Worm (Caenorhabditis elegans) whole organism, mixed stage, embryonic: ENCODE data around the gene str-74.

Source experiments
- M03D4.4 ChIP-seq: sonication (generic microtip); optimal IDR thresholded peaks from 2 replicates; lab custom pipeline; 2017; ENCODE audit warnings: mild to moderate bottlenecking, missing genetic modification characterization, missing compliant biosample characterization
- bed-3 ChIP-seq: fragments of 200-800 bp; sonication (Bioruptor generic); optimal IDR thresholded peaks from 3 replicates; lab custom pipeline; 2018; ENCODE audit warnings: mild to moderate bottlenecking, missing genetic modification characterization, moderate library complexity, missing compliant biosample characterization
- ceh-39 ChIP-seq: fragments of 150-350 bp; optimal IDR thresholded peaks from 2 replicates; lab custom pipeline; 2014; ENCODE audit warnings: missing biosample characterization, missing genetic modification characterization
- ceh-43 ChIP-seq: fragments of 200-800 bp; sonication (Bioruptor generic); optimal IDR thresholded peaks from 2 replicates; lab custom pipeline; 2018; ENCODE audit warnings: mild to moderate bottlenecking, missing genetic modification characterization, moderate library complexity, missing compliant biosample characterization
- ceh-83 ChIP-seq: fragments of 200-800 bp; sonication (Bioruptor generic); optimal IDR thresholded peaks from 2 replicates; lab custom pipeline; 2018; ENCODE audit warnings: mild to moderate bottlenecking, missing genetic modification characterization, missing compliant biosample characterization
- ces-1 ChIP-seq: fragments of 150-350 bp; optimal IDR thresholded peaks from 2 replicates; lab custom pipeline; 2014; ENCODE audit warnings: missing biosample characterization, missing genetic modification reagents, missing genetic modification characterization
- cnd-1 ChIP-seq: fragments of 200-800 bp; sonication (Bioruptor generic); optimal IDR thresholded peaks from 2 replicates; lab custom pipeline; 2018; ENCODE audit warnings: mild to moderate bottlenecking, missing genetic modification characterization, missing compliant biosample characterization
- drap-1 ChIP-seq: fragments of 200-800 bp; sonication (Bioruptor generic); optimal IDR thresholded peaks from 3 replicates; lab custom pipeline; 2018; ENCODE audit warnings: mild to moderate bottlenecking, missing genetic modification characterization, missing compliant biosample characterization
- elt-3 ChIP-seq: fragments of 150-350 bp; optimal IDR thresholded peaks from 2 replicates; lab custom pipeline; 2014; ENCODE audit warnings: missing biosample characterization, missing genetic modification characterization
- flh-1 ChIP-seq: fragments of 200-800 bp; sonication (Bioruptor generic); optimal IDR thresholded peaks from 2 replicates; lab custom pipeline; 2018; ENCODE audit warnings: mild to moderate bottlenecking, missing genetic modification characterization, moderate library complexity, missing compliant biosample characterization
- ham-2 ChIP-seq: fragments of 200-800 bp; sonication (Bioruptor generic); optimal IDR thresholded peaks from 2 replicates; lab custom pipeline; 2018; ENCODE audit warnings: mild to moderate bottlenecking, missing genetic modification characterization, missing compliant biosample characterization
- hlh-1 ChIP-seq: fragments of 150-350 bp; optimal IDR thresholded peaks from 2 replicates; lab custom pipeline; 2014; ENCODE audit warnings: missing biosample characterization, missing genetic modification reagents, missing genetic modification characterization
- lin-13 ChIP-seq: fragments of 150-350 bp; optimal IDR thresholded peaks from 2 replicates; lab custom pipeline; 2014; ENCODE audit warnings: missing biosample characterization, missing genetic modification characterization
- lin-32 ChIP-seq: fragments of 200-800 bp; sonication (Bioruptor generic); optimal IDR thresholded peaks from 2 replicates; lab custom pipeline; 2018; ENCODE audit warnings: mild to moderate bottlenecking, missing genetic modification characterization, missing compliant biosample characterization
- lsy-2 ChIP-seq: fragments of 150-350 bp; optimal IDR thresholded peaks from 2 replicates; lab custom pipeline; 2014; ENCODE audit warnings: missing biosample characterization, missing genetic modification characterization
- mab-5 ChIP-seq: fragments of 150-350 bp; optimal IDR thresholded peaks from 2 replicates; lab custom pipeline; 2014; ENCODE audit warnings: missing biosample characterization, missing genetic modification characterization
- mep-1 ChIP-seq: fragments of 150-350 bp; optimal IDR thresholded peaks from 2 replicates; lab custom pipeline; 2017; ENCODE audit warnings: missing biosample characterization, missing genetic modification reagents, missing genetic modification characterization, inconsistent platforms
- mls-2 ChIP-seq: sonication (generic microtip); optimal IDR thresholded peaks from 2 replicates; lab custom pipeline; 2016; ENCODE audit warnings: mild to moderate bottlenecking, missing genetic modification characterization, moderate library complexity, missing compliant biosample characterization
- nhr-12 ChIP-seq: fragments of 150-350 bp; optimal IDR thresholded peaks from 2 replicates; lab custom pipeline; 2014; ENCODE audit warnings: missing biosample characterization, missing genetic modification characterization
- nhr-2 ChIP-seq: fragments of 150-350 bp; optimal IDR thresholded peaks from 2 replicates; lab custom pipeline; 2014; ENCODE audit warnings: missing biosample characterization, missing genetic modification characterization
- nhr-76 ChIP-seq: sonication (generic microtip); optimal IDR thresholded peaks from 2 replicates; lab custom pipeline; 2017; ENCODE audit warnings: missing biosample characterization, missing genetic modification characterization
- pha-4 ChIP-seq: fragments of 150-350 bp; optimal IDR thresholded peaks from 2 replicates; lab custom pipeline; 2018; ENCODE audit warnings: missing biosample characterization, missing genetic modification reagents, missing genetic modification characterization
- sem-2 ChIP-seq: fragments of 200-800 bp; sonication (Bioruptor generic); optimal IDR thresholded peaks from 2 replicates; lab custom pipeline; 2018; ENCODE audit warnings: mild to moderate bottlenecking, missing genetic modification characterization, missing compliant biosample characterization
- tbx-8 ChIP-seq: fragments of 200-800 bp; sonication (Bioruptor generic); optimal IDR thresholded peaks from 2 replicates; lab custom pipeline; 2018; ENCODE audit warnings: mild to moderate bottlenecking, missing genetic modification characterization, moderate library complexity, missing compliant biosample characterization
- unc-120 ChIP-seq: sonication (generic microtip); optimal IDR thresholded peaks from 2 replicates; lab custom pipeline; 2017; ENCODE audit warnings: missing genetic modification characterization, missing compliant biosample characterization; ENCODE audit not compliant: poor library complexity, severe bottlenecking
- unc-62 ChIP-seq: fragments of 150-350 bp; optimal IDR thresholded peaks from 2 replicates; lab custom pipeline; 2014; ENCODE audit warnings: missing biosample characterization, missing genetic modification reagents, missing genetic modification characterization
- zip-8 ChIP-seq: fragments of 150-350 bp; optimal IDR thresholded peaks from 2 replicates; lab custom pipeline; 2014; ENCODE audit warnings: missing biosample characterization, missing genetic modification characterization
- ztf-11 ChIP-seq: fragments of 150-350 bp; optimal IDR thresholded peaks from 2 replicates; lab custom pipeline; 2014; ENCODE audit warnings: missing biosample characterization, missing genetic modification characterization

The str-74 gene

ce11 chrX:10216857-10217256 lies 24.0 kb downstream of the str-74 start:
- no peak for TF ChIP-seq pha-4
- no peak for TF ChIP-seq ceh-83 (GFP tag; lab: Kevin White, UChicago)
- no peak for TF ChIP-seq flh-1 (GFP tag; lab: Kevin White, UChicago)
- peak; percentile 30 for TF ChIP-seq zip-8 (tag; lab: Kevin White, UChicago)
- no peak for TF ChIP-seq nhr-76 (tag; lab: Kevin White, UChicago)
- TF ChIP-seq ceh-39, result no peak
- no peak for TF ChIP-seq lin-32 (GFP tag; lab: Kevin White, UChicago)
- TF ChIP-seq tbx-8 (GFP tag; lab: Kevin White, UChicago), result no peak
- no peak for TF ChIP-seq M03D4.4 (tag; lab: Kevin White, UChicago)
- TF ChIP-seq, all 35 proteins: peak for 1

ce11 chrX:10216344-10216743 lies 24.5 kb downstream of the str-74 start:
- no peak for TF ChIP-seq mls-2 (tag; lab: Kevin White, UChicago)
- no peak for TF ChIP-seq mep-1 (tag; lab: Kevin White, UChicago)

- TF ChIP-seq ces-1 (GFP tag; lab: Kevin White, UChicago) (peak; percentile 23), mab-5 (tag; lab: Kevin White, UChicago) (no peak)
Observed at ce11 chrX:10215429-10215828, 25.4 kb downstream of the str-74 start, which contains the start of gene F44A6.4. F44A6.4 (minus strand) TSS chrX:10215495.

DNA sequence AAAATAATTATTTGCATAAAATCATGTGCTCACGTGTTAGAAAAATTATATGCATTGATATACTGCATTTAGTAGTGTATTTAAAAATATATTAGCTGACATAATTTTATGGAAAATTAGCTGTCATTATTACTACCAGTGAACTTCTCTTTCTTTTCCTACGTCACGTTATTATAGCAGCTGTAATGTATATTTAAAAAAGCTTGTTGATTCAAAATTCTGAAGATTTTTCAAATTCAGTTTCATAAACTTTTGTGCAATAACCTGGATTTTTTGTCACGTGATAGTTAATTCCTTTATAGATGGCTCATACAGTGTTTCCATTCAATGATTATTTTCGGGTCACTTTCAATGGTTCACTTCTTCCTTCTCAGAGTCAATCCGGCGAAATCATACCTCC lies 28.4 kb downstream of the str-74 start, which contains the start of gene F44A6.3:
F44A6.3 (plus strand) TSS at position 301 of the 400 bp plus-strand sequence.
- TF ChIP-seq cnd-1 (tag; lab: Kevin White, UChicago) (no peak), tbx-8 (GFP tag; lab: Kevin White, UChicago) (no peak), elt-3 (tag; lab: Kevin White, UChicago) (no peak), hlh-1 (tag; lab: Kevin White, UChicago) (no peak), lsy-2 (no peak), unc-120 (tag; lab: Kevin White, UChicago) (no peak)
- TF ChIP-seq, all 35 proteins: peak for 0

DNA sequence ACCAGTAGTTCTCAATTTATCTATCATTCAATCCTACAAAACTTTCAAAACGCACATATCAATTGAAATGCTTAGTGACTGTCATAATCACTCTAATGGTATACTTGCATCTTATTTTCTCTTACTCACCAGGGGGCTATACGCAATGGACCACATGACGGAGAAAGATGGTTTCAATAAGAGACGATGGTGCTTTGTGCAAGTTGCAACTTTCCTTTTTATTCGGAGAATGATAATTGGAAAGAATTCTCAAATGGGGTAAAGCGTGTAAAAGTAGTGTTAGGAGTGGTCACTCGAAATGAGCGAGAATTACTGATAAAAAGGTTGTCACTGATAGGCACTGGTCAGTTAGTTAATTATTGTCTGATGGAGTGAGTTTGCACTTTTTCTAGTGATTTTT lies 32.4 kb downstream of the str-74 start:
- TF ChIP-seq unc-120 (tag; lab: Kevin White, UChicago), result no peak
- no peak for TF ChIP-seq ceh-83 (GFP tag; lab: Kevin White, UChicago)
- no peak for TF ChIP-seq bed-3 (GFP tag; lab: Kevin White, UChicago)
- TF ChIP-seq lin-13 (tag; lab: Kevin White, UChicago), result no peak
- TF ChIP-seq flh-1 (GFP tag; lab: Kevin White, UChicago), result no peak
- no peak for TF ChIP-seq drap-1 (GFP tag; lab: Kevin White, UChicago)
- TF ChIP-seq M03D4.4 (tag; lab: Kevin White, UChicago), result no peak
- TF ChIP-seq sem-2 (GFP tag; lab: Kevin White, UChicago), result no peak
- no peak for TF ChIP-seq ham-2
- no peak for TF ChIP-seq elt-3 (tag; lab: Kevin White, UChicago)
- TF ChIP-seq ceh-39, result no peak
- TF ChIP-seq nhr-2 (tag; lab: Kevin White, UChicago), result no peak
- TF ChIP-seq unc-62 (GFP tag; lab: Kevin White, UChicago), result no peak

ce11 chrX:10206008-10206407 lies 34.8 kb downstream of the str-74 start:
- TF ChIP-seq ceh-43 (GFP tag; lab: Kevin White, UChicago) (no peak), nhr-12 (tag; lab: Kevin White, UChicago) (no peak), lsy-2 (no peak), mls-2 (tag; lab: Kevin White, UChicago) (no peak), bed-3 (GFP tag; lab: Kevin White, UChicago) (no peak), zip-8 (tag; lab: Kevin White, UChicago) (peak; percentile 96), ztf-11 (no peak), nhr-2 (tag; lab: Kevin White, UChicago) (peak; percentile 71), sem-2 (GFP tag; lab: Kevin White, UChicago) (no peak), nhr-76 (tag; lab: Kevin White, UChicago) (no peak), elt-3 (tag; lab: Kevin White, UChicago) (no peak), unc-120 (tag; lab: Kevin White, UChicago) (no peak)
